Fruit fly (Drosophila melanogaster): Measurements from ENCODE around the gene D2hgdh.
A peak's percentile ranks its signal among the peaks of the same experiment; 100 is the strongest.

Gene D2hgdh

dm6 chrX:2141854-2142216 is 546 bp downstream of the D2hgdh start (continued):
- no peak for TF ChIP-seq chif (GFP tag; optimal IDR thresholded peaks at IDR 0.05)
- TF ChIP-seq gem (tag; optimal IDR thresholded peaks at IDR 0.05), result peak; percentile 55
- 0 out of 2 replicates have a peak, but pooled peaks have one; percentile 15 for TF ChIP-seq CG11085 (GFP tag; IDR thresholded peaks at IDR 0.05)
- peak; percentile 62 for TF ChIP-seq CG15269 (tag; optimal IDR thresholded peaks at IDR 0.05)
- TF ChIP-seq fd64A (GFP tag; optimal IDR thresholded peaks at IDR 0.05), result peak; percentile 71
- peak; percentile 2 to 90 for TF ChIP-seq Pdp1 (GFP tag; optimal IDR thresholded peaks at IDR 0.05)
- no peak for TF ChIP-seq Sin3A (optimal IDR thresholded peaks at IDR 0.05)
- TF ChIP-seq CG2202 (tag; optimal IDR thresholded peaks at IDR 0.05), result peak; percentile 4
- TF ChIP-seq Kr (GFP tag; optimal IDR thresholded peaks at IDR 0.05), result no peak
- peak; percentile 43 for TF ChIP-seq CG6689 (GFP tag; IDR thresholded peaks at IDR 0.05)
- no peak for TF ChIP-seq br (optimal IDR thresholded peaks at IDR 0.05)
- TF ChIP-seq CG10979 (tag; optimal IDR thresholded peaks at IDR 0.05), result no peak
- peak; percentile 26 for TF ChIP-seq Xbp1 (GFP tag; optimal IDR thresholded peaks at IDR 0.05)
- no peak for TF ChIP-seq sc (optimal IDR thresholded peaks at IDR 0.05)
- peak; percentile 10 for TF ChIP-seq sc (GFP tag; optimal IDR thresholded peaks at IDR 0.05)
- TF ChIP-seq CG17568 (GFP tag; optimal IDR thresholded peaks at IDR 0.05), result peak; percentile 70
- TF ChIP-seq CG5245 (GFP tag; optimal IDR thresholded peaks at IDR 0.05), result no peak
- TF ChIP-seq CG31388 (GFP tag; optimal IDR thresholded peaks at IDR 0.05), result no peak
- peak; percentile 68 for TF ChIP-seq CG4707 (GFP tag; optimal IDR thresholded peaks at IDR 0.05)
- peak; percentile 80 for TF ChIP-seq ci (GFP tag; IDR thresholded peaks at IDR 0.05)
- TF ChIP-seq MBD-R2 (GFP tag; IDR thresholded peaks at IDR 0.05), result peak; percentile 16; the same call in 1 of the 2 replicates
- peak; percentile 57 for TF ChIP-seq HHEX (GFP tag; optimal IDR thresholded peaks at IDR 0.05)
- TF ChIP-seq Sry-δ (GFP tag; optimal IDR thresholded peaks at IDR 0.05), result no peak
- TF ChIP-seq bsh (GFP tag; optimal IDR thresholded peaks at IDR 0.05), result peak in 1 of 2 experiments; percentile 46
- no peak for TF ChIP-seq rib (GFP tag; IDR thresholded peaks at IDR 0.05)
- TF ChIP-seq hkb (optimal IDR thresholded peaks at IDR 0.05), result no peak
- peak; percentile 48 for TF ChIP-seq hkb (GFP tag; IDR thresholded peaks at IDR 0.05)
- peak; percentile 20 for TF ChIP-seq nerfin-1 (tag; optimal IDR thresholded peaks at IDR 0.05)
- peak; percentile 16 for TF ChIP-seq kay (GFP tag; optimal IDR thresholded peaks at IDR 0.05)
- TF ChIP-seq odd (GFP tag; optimal IDR thresholded peaks at IDR 0.05), result peak; percentile 71
- TF ChIP-seq Hand (GFP tag; optimal IDR thresholded peaks at IDR 0.05), result peak; percentile 34
- peak; percentile 51; the same call in 1 of the 2 replicates for TF ChIP-seq Drgx (GFP tag; IDR thresholded peaks at IDR 0.05)
- no peak for TF ChIP-seq CG14667 (GFP tag; IDR thresholded peaks at IDR 0.05)
- peak; percentile 30 for TF ChIP-seq CG6765 (GFP tag; optimal IDR thresholded peaks at IDR 0.05)
- TF ChIP-seq CG6791 (GFP tag; IDR thresholded peaks at IDR 0.05; ENCODE audit: partially characterized antibody), result no peak
- TF ChIP-seq CG8290 (GFP tag; optimal IDR thresholded peaks at IDR 0.05), result no peak
- peak in 1 of 2 experiments; percentile 89 for TF ChIP-seq CG8290 (tag; optimal IDR thresholded peaks at IDR 0.05)
- TF ChIP-seq ab (GFP tag; optimal IDR thresholded peaks at IDR 0.05), result no peak
- TF ChIP-seq row (GFP tag; IDR thresholded peaks at IDR 0.05), result peak; percentile 74
- peak; percentile 34; the same call in 1 of the 2 replicates for TF ChIP-seq onecut (GFP tag; IDR thresholded peaks at IDR 0.05)
- peak; percentile 68 for TF ChIP-seq grau (tag; optimal IDR thresholded peaks at IDR 0.05)
- TF ChIP-seq pum (GFP tag; optimal IDR thresholded peaks at IDR 0.05), result no peak
- no peak for TF ChIP-seq bowl (GFP tag; IDR thresholded peaks at IDR 0.05)
- TF ChIP-seq CkIIα-i1 (GFP tag; IDR thresholded peaks at IDR 0.05), result no peak
- peak; percentile 57 for TF ChIP-seq Fer3 (tag; optimal IDR thresholded peaks at IDR 0.05)
- TF ChIP-seq az2 (GFP tag; optimal IDR thresholded peaks at IDR 0.05), result peak; percentile 13
- peak; percentile 1 for TF ChIP-seq tx (GFP tag; optimal IDR thresholded peaks at IDR 0.05)
- TF ChIP-seq CG10431 (GFP tag; optimal IDR thresholded peaks at IDR 0.05), result peak; percentile 56
- TF ChIP-seq CG12659 (GFP tag; optimal IDR thresholded peaks at IDR 0.05), result peak; percentile 21
- peak; percentile 63; the same call in 2 of the 3 replicates for TF ChIP-seq Dbx (GFP tag; IDR thresholded peaks at IDR 0.05)
- no peak for TF ChIP-seq CG32767 (GFP tag; IDR thresholded peaks at IDR 0.05)
- 0 out of 3 replicates have a peak, but pooled peaks have one; percentile 11 for TF ChIP-seq Aef1 (GFP tag; IDR thresholded peaks at IDR 0.05)
- TF ChIP-seq danr (GFP tag; IDR thresholded peaks at IDR 0.05), result no peak
